Fruit fly (Drosophila melanogaster): Measurements from ENCODE around the gene CG15385.

Gene CG15385

dm6 chr2L:2236722-2237121, 24.4 kb upstream of the CG15385 start, which contains the start of gene Sec24CD (continued):
- TF ChIP-seq HLHmδ (GFP tag; optimal IDR thresholded peaks at IDR 0.05) (peak; percentile 56), Bdp1 (GFP tag; optimal IDR thresholded peaks at IDR 0.05) (no peak), HmgZ (tag; optimal IDR thresholded peaks at IDR 0.05) (peak; percentile 39), CG34376 (GFP tag; optimal IDR thresholded peaks at IDR 0.05) (peak; percentile 35), knrl (GFP tag; IDR thresholded peaks at IDR 0.05; ENCODE audit: partially characterized antibody) (peak; percentile 59; the same call in 2 of the 3 replicates), YL-1 (GFP tag; optimal IDR thresholded peaks at IDR 0.05) (peak; percentile 91), onecut (GFP tag; IDR thresholded peaks at IDR 0.05) (peak; percentile 77), ac (GFP tag; optimal IDR thresholded peaks at IDR 0.05) (no peak), btn (GFP tag; optimal IDR thresholded peaks at IDR 0.05) (no peak), twi (tag; optimal IDR thresholded peaks at IDR 0.05) (no peak), salm (tag; optimal IDR thresholded peaks at IDR 0.05) (peak; percentile 16), CG9609 (GFP tag; optimal IDR thresholded peaks at IDR 0.05) (no peak), CG4282 (GFP tag; optimal IDR thresholded peaks at IDR 0.05) (no peak), HHEX (GFP tag; optimal IDR thresholded peaks at IDR 0.05) (no peak), so (GFP tag; IDR thresholded peaks at IDR 0.05) (no peak), MBD-R2 (GFP tag; IDR thresholded peaks at IDR 0.05) (peak; percentile 76), CrebB (tag; optimal IDR thresholded peaks at IDR 0.05) (peak; percentile 68), gcm2 (GFP tag; optimal IDR thresholded peaks at IDR 0.05) (no peak), Scr (GFP tag; IDR thresholded peaks at IDR 0.05; ENCODE audit: partially characterized antibody) (peak; percentile 83), Drgx (GFP tag; IDR thresholded peaks at IDR 0.05) (no peak), CG10979 (tag; optimal IDR thresholded peaks at IDR 0.05) (peak; percentile 20), CG2116 (GFP tag; optimal IDR thresholded peaks at IDR 0.05) (peak; percentile 68), CG14014 (GFP tag; IDR thresholded peaks at IDR 0.05) (peak; percentile 29; the same call in 1 of the 2 replicates), CG11695 (GFP tag; IDR thresholded peaks at IDR 0.05) (0 out of 3 replicates have a peak, but pooled peaks have one; percentile 14), Dp (GFP tag; optimal IDR thresholded peaks at IDR 0.05) (peak; percentile 43), row (GFP tag; IDR thresholded peaks at IDR 0.05) (peak; percentile 80), CG17912 (GFP tag; optimal IDR thresholded peaks at IDR 0.05) (peak; percentile 39), amos (GFP tag; IDR thresholded peaks at IDR 0.05; ENCODE audit: partially characterized antibody) (peak; percentile 84; the same call in 1 of the 2 replicates), Stat92E (GFP tag; optimal IDR thresholded peaks at IDR 0.05) (peak in 1 of 3 experiments; percentile 79), ara (GFP tag; IDR thresholded peaks at IDR 0.05) (no peak), hbn (GFP tag; IDR thresholded peaks at IDR 0.05; ENCODE audit: partially characterized antibody) (peak; percentile 76), Hmr (GFP tag; optimal IDR thresholded peaks at IDR 0.05) (no peak), CG2120 (GFP tag; optimal IDR thresholded peaks at IDR 0.05) (peak; percentile 6), Elba2 (GFP tag; optimal IDR thresholded peaks at IDR 0.05) (no peak), CG17829 (tag; optimal IDR thresholded peaks at IDR 0.05) (peak; percentile 33), CG6791 (GFP tag; IDR thresholded peaks at IDR 0.05; ENCODE audit: partially characterized antibody) (peak; percentile 96), CG15514 (GFP tag; optimal IDR thresholded peaks at IDR 0.05) (peak; percentile 74), Med (GFP tag) (peak; percentile 57), Taf1 (GFP tag; IDR thresholded peaks at IDR 0.05) (no peak), vnd (GFP tag; IDR thresholded peaks at IDR 0.05; ENCODE audit: partially characterized antibody) (peak; percentile 84), vvl (GFP tag; IDR thresholded peaks at IDR 0.05) (peak; percentile 38; the same call in 1 of the 2 replicates), CG42726 (GFP tag; IDR thresholded peaks at IDR 0.05; ENCODE audit: partially characterized antibody) (peak; percentile 57; the same call in 1 of the 2 replicates), CG13287 (GFP tag; IDR thresholded peaks at IDR 0.05; ENCODE audit: partially characterized antibody) (peak; percentile 97), tna (GFP tag; IDR thresholded peaks at IDR 0.05; ENCODE audit: partially characterized antibody) (peak; percentile 97), zen2 (GFP tag; IDR thresholded peaks at IDR 0.05; ENCODE audit: partially characterized antibody) (peak; percentile 96), HLH4C (GFP tag; IDR thresholded peaks at IDR 0.05; ENCODE audit: partially characterized antibody) (peak; percentile 99)
